Fruit fly (Drosophila melanogaster) whole organism, wandering third instar larva: ENCODE data around the gene CG15914.

Source experiments
- Abd-B ChIP-seq: fragments of >200 bp; optimal IDR thresholded peaks from 2 replicates; lab custom pipeline; 2017; ENCODE audit warnings: missing biosample characterization, missing genetic modification characterization
- CG32264 ChIP-seq: fragments of 200-800 bp; sonication (Bioruptor generic); optimal IDR thresholded peaks from 2 replicates; lab custom pipeline; 2016; ENCODE audit warnings: missing biosample characterization, missing genetic modification characterization
- CG9705 ChIP-seq: fragments of 200-800 bp; sonication (Bioruptor generic); optimal IDR thresholded peaks from 2 replicates; lab custom pipeline; 2018; ENCODE audit warnings: missing biosample characterization, mild to moderate bottlenecking, missing genetic modification characterization
- CrebA ChIP-seq: fragments of 200-800 bp; sonication (Bioruptor generic); optimal IDR thresholded peaks from 2 replicates; lab custom pipeline; 2016; ENCODE audit warnings: missing biosample characterization, mild to moderate bottlenecking, missing genetic modification characterization, borderline replicate concordance
- Dfd ChIP-seq: fragments of >200 bp; optimal IDR thresholded peaks from 2 replicates; lab custom pipeline; 2017; ENCODE audit warnings: missing biosample characterization, missing genetic modification characterization
- Dif ChIP-seq: fragments of 200-275, 200-300 bp; sonication (Bioruptor generic); optimal IDR thresholded peaks from 2 replicates; lab custom pipeline; 2018; ENCODE audit warnings: missing biosample characterization, missing genetic modification characterization; ENCODE audit not compliant: partially characterized antibody
- HLH106 ChIP-seq: fragments of 200-800 bp; optimal IDR thresholded peaks from 3 replicates; lab custom pipeline; 2019; ENCODE audit warnings: missing biosample characterization, mild to moderate bottlenecking, missing genetic modification characterization, moderate library complexity
- Hnf4 ChIP-seq: fragments of 200-800 bp; sonication (Bioruptor generic); optimal IDR thresholded peaks from 2 replicates; lab custom pipeline; 2016; ENCODE audit warnings: missing biosample characterization, mild to moderate bottlenecking, missing genetic modification characterization
- Hr78 ChIP-seq: fragments of >200 bp; optimal IDR thresholded peaks from 2 replicates; lab custom pipeline; 2017; ENCODE audit warnings: missing biosample characterization, missing genetic modification characterization
- Hr83 ChIP-seq: fragments of 200-300 bp; sonication (Bioruptor generic); optimal IDR thresholded peaks from 2 replicates; lab custom pipeline; 2016; ENCODE audit warnings: missing biosample characterization, mild to moderate bottlenecking, missing genetic modification characterization, moderate library complexity; ENCODE audit not compliant: poor library complexity, severe bottlenecking
- Jra ChIP-seq: sonication (Bioruptor generic); optimal IDR thresholded peaks from 2 replicates; lab custom pipeline; 2016; ENCODE audit warnings: missing biosample characterization, missing genetic modification characterization
- Mio ChIP-seq: sonication (Bioruptor generic); optimal IDR thresholded peaks from 2 replicates; lab custom pipeline; 2016; ENCODE audit warnings: missing biosample characterization, missing genetic modification characterization
- N ChIP-seq: fragments of >200 bp; optimal IDR thresholded peaks from 2 replicates; lab custom pipeline; 2018; ENCODE audit warnings: missing biosample characterization, missing external identifiers, missing genetic modification characterization
- OdsH ChIP-seq: fragments of 200-800 bp; sonication (Bioruptor generic); optimal IDR thresholded peaks from 2 replicates; lab custom pipeline; 2016; ENCODE audit warnings: missing biosample characterization, mild to moderate bottlenecking, missing genetic modification characterization
- Rel ChIP-seq, 2 experiments: fragments of 200-800 bp; sonication (Bioruptor generic) in 1 of 2; optimal IDR thresholded peaks; 2 replicates in 1 of 2; 3 replicates in 1 of 2; lab custom pipeline; 2016 to 2019; ENCODE audit warnings: mild to moderate bottlenecking in 2 of 2, missing biosample characterization in 2 of 2, missing genetic modification characterization in 2 of 2, moderate library complexity in 1 of 2
- Vsx2 ChIP-seq: fragments of 200-300, 225-300 bp; sonication (Bioruptor generic); optimal IDR thresholded peaks from 2 replicates; lab custom pipeline; 2018; ENCODE audit warnings: missing biosample characterization, missing genetic modification characterization; ENCODE audit not compliant: partially characterized antibody
- br ChIP-seq: fragments of 200-800 bp; sonication (Bioruptor generic); optimal IDR thresholded peaks from 2 replicates; lab custom pipeline; 2016; ENCODE audit warnings: missing biosample characterization, missing genetic modification characterization
- dmrt93B ChIP-seq: fragments of 200-800 bp; sonication (Bioruptor generic); optimal IDR thresholded peaks from 2 replicates; lab custom pipeline; 2018; ENCODE audit warnings: missing biosample characterization, mild to moderate bottlenecking, missing genetic modification characterization
- ey ChIP-seq: fragments of 200-800 bp; sonication (Bioruptor generic); optimal IDR thresholded peaks from 2 replicates; lab custom pipeline; 2016; ENCODE audit warnings: missing biosample characterization, missing genetic modification characterization
- foxo ChIP-seq, 2 experiments: fragments of 200-800 bp; sonication (Bioruptor generic); optimal IDR thresholded peaks; 2 replicates in 1 of 2; 3 replicates in 1 of 2; lab custom pipeline; 2016 to 2017; ENCODE audit warnings: missing biosample characterization in 2 of 2, missing genetic modification characterization in 2 of 2
- fru ChIP-seq: fragments of 200-800 bp; sonication (Bioruptor generic); optimal IDR thresholded peaks from 3 replicates; lab custom pipeline; 2016; ENCODE audit warnings: missing biosample characterization, mild to moderate bottlenecking, missing genetic modification characterization
- h ChIP-seq: fragments of 200-800 bp; sonication (Bioruptor generic); optimal IDR thresholded peaks from 3 replicates; lab custom pipeline; 2016; ENCODE audit warnings: missing biosample characterization, mild to moderate bottlenecking, missing genetic modification characterization
- jim ChIP-seq: fragments of 175-275, 200-325 bp; sonication (Bioruptor generic); optimal IDR thresholded peaks from 2 replicates; lab custom pipeline; 2016; ENCODE audit warnings: missing biosample characterization, mild to moderate bottlenecking, missing genetic modification characterization
- pan ChIP-seq: fragments of >200 bp; optimal IDR thresholded peaks from 2 replicates; lab custom pipeline; 2017
- psq ChIP-seq: fragments of 200-800 bp; sonication (Bioruptor generic); optimal IDR thresholded peaks from 3 replicates; lab custom pipeline; 2017; ENCODE audit warnings: missing biosample characterization, mild to moderate bottlenecking, missing genetic modification characterization, moderate library complexity
- rgr ChIP-seq: fragments of 200-800 bp; sonication (Bioruptor generic); optimal IDR thresholded peaks from 3 replicates; lab custom pipeline; 2016; ENCODE audit warnings: missing biosample characterization, mild to moderate bottlenecking, missing genetic modification characterization
- sage ChIP-seq: fragments of 200-800 bp; sonication (Bioruptor generic); optimal IDR thresholded peaks from 2 replicates; lab custom pipeline; 2016; ENCODE audit warnings: missing biosample characterization, mild to moderate bottlenecking, missing genetic modification characterization
- sv ChIP-seq: fragments of 200-800 bp; sonication (Bioruptor generic); optimal IDR thresholded peaks from 3 replicates; lab custom pipeline; 2016; ENCODE audit warnings: missing biosample characterization, missing genetic modification characterization
- tai ChIP-seq: sonication (Bioruptor generic); optimal IDR thresholded peaks from 2 replicates; lab custom pipeline; 2016; ENCODE audit warnings: missing biosample characterization, missing genetic modification characterization
- usp ChIP-seq: fragments of >200 bp; optimal IDR thresholded peaks from 2 replicates; lab custom pipeline; 2017; ENCODE audit warnings: missing biosample characterization, missing genetic modification characterization
- woc ChIP-seq: sonication (Bioruptor generic); optimal IDR thresholded peaks from 2 replicates; lab custom pipeline; 2016; ENCODE audit warnings: missing biosample characterization, mild to moderate bottlenecking, missing genetic modification characterization

Gene CG15914

DNA sequence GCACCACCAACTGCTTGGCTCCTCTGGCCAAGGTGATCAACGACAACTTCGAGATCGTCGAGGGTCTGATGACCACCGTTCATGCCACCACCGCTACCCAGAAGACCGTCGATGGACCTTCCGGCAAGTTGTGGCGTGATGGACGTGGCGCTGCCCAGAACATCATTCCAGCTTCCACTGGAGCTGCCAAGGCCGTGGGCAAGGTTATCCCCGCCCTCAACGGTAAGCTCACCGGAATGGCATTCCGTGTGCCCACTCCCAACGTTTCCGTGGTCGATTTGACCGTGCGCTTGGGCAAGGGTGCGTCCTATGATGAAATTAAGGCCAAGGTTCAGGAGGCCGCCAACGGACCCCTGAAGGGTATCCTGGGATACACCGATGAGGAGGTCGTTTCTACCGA, 15.6 kb downstream of the CG15914 start:
- TF ChIP-seq CG9705 (GFP tag; lab: Kevin White, UChicago): no peak
- TF ChIP-seq sage (GFP tag; lab: Kevin White, UChicago): no peak
- no peak for TF ChIP-seq rgr (GFP tag; lab: Kevin White, UChicago)
- no peak for TF ChIP-seq Hr78
- TF ChIP-seq Vsx2 (GFP tag; lab: Kevin White, UChicago): no peak
- TF ChIP-seq tai (GFP tag; lab: Kevin White, UChicago): no peak
- no peak for TF ChIP-seq dmrt93B (GFP tag; lab: Kevin White, UChicago)
- no peak for TF ChIP-seq br (GFP tag; lab: Kevin White, UChicago)
- TF ChIP-seq pan (lab: Kevin White, UChicago): no peak
- TF ChIP-seq sv (GFP tag; lab: Kevin White, UChicago): no peak
- no peak for TF ChIP-seq fru (GFP tag; lab: Kevin White, UChicago)

- TF ChIP-seq fru (GFP tag; lab: Kevin White, UChicago) (peak; percentile 2), Hnf4 (GFP tag; lab: Kevin White, UChicago) (no peak), N (GFP tag; lab: Kevin White, UChicago) (peak; percentile 65), HLH106 (tag; lab: Kevin White, UChicago) (no peak), Abd-B (no peak), foxo (GFP tag; optimal IDR thresholded peaks at IDR 0.05; lab: Kevin White, UChicago) (peak in 1 of 2 experiments; percentile 9), Rel (GFP tag; optimal IDR thresholded peaks at IDR 0.05; lab: Kevin White, UChicago) (no peak), Rel (tag; optimal IDR thresholded peaks at IDR 0.05; lab: Kevin White, UChicago) (peak; percentile 19)
Observed at dm6 chrX:15869843-15870242, 16.6 kb downstream of the CG15914 start, which contains the start of gene CG16952. CG16952 (plus strand) TSS chrX:15870183.

- peak; percentile 21 for TF ChIP-seq psq (GFP tag; lab: Kevin White, UChicago)
- no peak for TF ChIP-seq sage (GFP tag; lab: Kevin White, UChicago)
- TF ChIP-seq Rel (GFP tag; optimal IDR thresholded peaks at IDR 0.05; lab: Kevin White, UChicago): no peak
- no peak for TF ChIP-seq Rel (tag; optimal IDR thresholded peaks at IDR 0.05; lab: Kevin White, UChicago)
- no peak for TF ChIP-seq br (GFP tag; lab: Kevin White, UChicago)
- TF ChIP-seq rgr (GFP tag; lab: Kevin White, UChicago): no peak
- peak; percentile 43 for TF ChIP-seq CG9705 (GFP tag; lab: Kevin White, UChicago)
- TF ChIP-seq OdsH (GFP tag; lab: Kevin White, UChicago): peak; percentile 27
- TF ChIP-seq Hr83: peak; percentile 27
- TF ChIP-seq Jra (GFP tag; lab: Kevin White, UChicago): peak; percentile 44
- no peak for TF ChIP-seq jim (GFP tag; lab: Kevin White, UChicago)
- TF ChIP-seq CrebA: no peak
- no peak for TF ChIP-seq foxo (GFP tag; optimal IDR thresholded peaks at IDR 0.05; lab: Kevin White, UChicago)
- no peak for TF ChIP-seq Vsx2 (GFP tag; lab: Kevin White, UChicago)
- TF ChIP-seq sv (GFP tag; lab: Kevin White, UChicago): peak; percentile 23
- no peak for TF ChIP-seq N (GFP tag; lab: Kevin White, UChicago)
- no peak for TF ChIP-seq CG32264
- TF ChIP-seq HLH106 (tag; lab: Kevin White, UChicago): no peak
- no peak for TF ChIP-seq ey (GFP tag; lab: Kevin White, UChicago)
- TF ChIP-seq usp (GFP tag; lab: Kevin White, UChicago): no peak
- no peak for TF ChIP-seq Hnf4 (GFP tag; lab: Kevin White, UChicago)
Observed at dm6 chrX:15870777-15871757, 17.8 kb downstream of the CG15914 start.

dm6 chrX:15874437-15874836, 21.2 kb downstream of the CG15914 start:
- no peak for TF ChIP-seq h (GFP tag; lab: Kevin White, UChicago)
- no peak for TF ChIP-seq Hr83
- no peak for TF ChIP-seq N (GFP tag; lab: Kevin White, UChicago)
- no peak for TF ChIP-seq Jra (GFP tag; lab: Kevin White, UChicago)
- TF ChIP-seq CrebA: no peak

- TF ChIP-seq psq (GFP tag; lab: Kevin White, UChicago): no peak
- TF ChIP-seq CG32264: no peak
- TF ChIP-seq tai (GFP tag; lab: Kevin White, UChicago): no peak
- TF ChIP-seq rgr (GFP tag; lab: Kevin White, UChicago): no peak
- TF ChIP-seq N (GFP tag; lab: Kevin White, UChicago): no peak
- TF ChIP-seq sv (GFP tag; lab: Kevin White, UChicago): no peak
- no peak for TF ChIP-seq Dfd (GFP tag; lab: Kevin White, UChicago)
- no peak for TF ChIP-seq pan (lab: Kevin White, UChicago)
- no peak for TF ChIP-seq Dif
- no peak for TF ChIP-seq HLH106 (tag; lab: Kevin White, UChicago)
- TF ChIP-seq Mio (GFP tag; lab: Kevin White, UChicago): no peak
- no peak for TF ChIP-seq woc
- no peak for TF ChIP-seq sage (GFP tag; lab: Kevin White, UChicago)
Observed at dm6 chrX:15875569-15875968, 22.3 kb downstream of the CG15914 start.
